Fruit fly (Drosophila melanogaster) whole organism, embryonic: Measurements from ENCODE around the gene Sf3b2.
A peak's percentile ranks its signal among the peaks of the same experiment; 100 is the strongest.

ENCODE experiments used
- Adf1 ChIP-seq: fragments of 200-800 bp; sonication (Bioruptor generic); IDR thresholded peaks from 2 replicates; pipeline ENCODE4 v1.3.6; 2022; ENCODE audit warnings: missing biosample characterization, missing genetic modification characterization
- Antp ChIP-seq: fragments of 200-800 bp; sonication (Bioruptor generic); optimal IDR thresholded peaks from 3 replicates; lab custom pipeline; 2016; ENCODE audit warnings: missing biosample characterization, missing genetic modification characterization
- B-H1 ChIP-seq: fragments of 200-800 bp; sonication (Bioruptor generic); IDR thresholded peaks from 3 replicates; pipeline ENCODE4 v1.3.6; 2022; ENCODE audit warnings: missing biosample characterization, missing genetic modification characterization
- CG1024 ChIP-seq: fragments of 200-800 bp; sonication (Bioruptor generic); IDR thresholded peaks from 2 replicates; pipeline ENCODE4 v1.3.6; 2022; ENCODE audit warnings: missing biosample characterization, missing genetic modification characterization
- CG10431 ChIP-seq: fragments of 200-800 bp; sonication (Bioruptor generic); optimal IDR thresholded peaks from 3 replicates; lab custom pipeline; 2018; ENCODE audit warnings: missing biosample characterization, mild to moderate bottlenecking, missing genetic modification characterization
- CG14014 ChIP-seq: fragments of 200-800 bp; sonication (Bioruptor generic); IDR thresholded peaks from 2 replicates; pipeline ENCODE4 v1.3.6; 2022; ENCODE audit warnings: missing biosample characterization, missing genetic modification characterization
- CG1529 ChIP-seq: fragments of 200-800 bp; sonication (Bioruptor generic); optimal IDR thresholded peaks from 3 replicates; lab custom pipeline; 2018; ENCODE audit warnings: missing biosample characterization, missing genetic modification characterization
- CG17186 ChIP-seq: fragments of 200-800 bp; sonication (Bioruptor generic); optimal IDR thresholded peaks from 3 replicates; lab custom pipeline; 2017; ENCODE audit warnings: missing biosample characterization, missing genetic modification reagents, missing genetic modification characterization
- CG17359 ChIP-seq: fragments of 200-800 bp; sonication (Bioruptor generic); optimal IDR thresholded peaks from 3 replicates; lab custom pipeline; 2018; ENCODE audit warnings: missing biosample characterization, mild to moderate bottlenecking, missing genetic modification characterization, moderate library complexity
- CG17385 ChIP-seq: fragments of 200-800 bp; sonication (Bioruptor generic); optimal IDR thresholded peaks from 3 replicates; lab custom pipeline; 2018; ENCODE audit warnings: missing biosample characterization, mild to moderate bottlenecking, missing genetic modification characterization
- CG30403 ChIP-seq: fragments of 200-800 bp; sonication (Bioruptor generic); optimal IDR thresholded peaks from 3 replicates; lab custom pipeline; 2016; ENCODE audit warnings: missing biosample characterization, missing genetic modification characterization
- CG33557 ChIP-seq: fragments of 200-800 bp; sonication (Bioruptor generic); optimal IDR thresholded peaks from 2 replicates; lab custom pipeline; 2019; ENCODE audit warnings: missing biosample characterization, mild to moderate bottlenecking, missing genetic modification characterization, moderate library complexity
- CG5245 ChIP-seq: fragments of 200-800 bp; sonication (Bioruptor generic); optimal IDR thresholded peaks from 3 replicates; lab custom pipeline; 2016; ENCODE audit warnings: missing biosample characterization, missing genetic modification characterization
- CG6791 ChIP-seq: fragments of 200-800 bp; sonication (Bioruptor generic); IDR thresholded peaks from 3 replicates; pipeline ENCODE4 v1.3.6; 2022; ENCODE audit warnings: missing biosample characterization, missing genetic modification characterization; ENCODE audit not compliant: partially characterized antibody
- CG7271 ChIP-seq: fragments of 200-800 bp; sonication (Bioruptor generic); optimal IDR thresholded peaks from 2 replicates; lab custom pipeline; 2018; ENCODE audit warnings: missing biosample characterization, mild to moderate bottlenecking, missing genetic modification characterization, moderate library complexity
- CG8089 ChIP-seq: fragments of 200-800 bp; sonication (Bioruptor generic); optimal IDR thresholded peaks from 3 replicates; lab custom pipeline; 2016; ENCODE audit warnings: missing biosample characterization, missing genetic modification characterization
- Dek ChIP-seq: fragments of 200-800 bp; sonication (Bioruptor generic); optimal IDR thresholded peaks from 3 replicates; lab custom pipeline; 2019; ENCODE audit warnings: missing biosample characterization, mild to moderate bottlenecking, missing genetic modification characterization, moderate library complexity
- ERR ChIP-seq: fragments of 200-800 bp; sonication (Bioruptor generic); optimal IDR thresholded peaks from 2 replicates; lab custom pipeline; 2016; ENCODE audit warnings: missing biosample characterization, missing genetic modification characterization
- H15 ChIP-seq: fragments of 200-800 bp; sonication (Bioruptor generic); IDR thresholded peaks from 3 replicates; pipeline ENCODE4 v1.3.6; 2022; ENCODE audit warnings: missing biosample characterization, missing genetic modification characterization
- Hmr ChIP-seq: fragments of 200-800 bp; sonication (Bioruptor generic); optimal IDR thresholded peaks from 3 replicates; lab custom pipeline; 2017; ENCODE audit warnings: mild to moderate bottlenecking, missing biosample characterization, missing genetic modification reagents, missing genetic modification characterization
- Jarid2 ChIP-seq: fragments of 200-800 bp; sonication (Bioruptor generic); optimal IDR thresholded peaks from 3 replicates; lab custom pipeline; 2017; ENCODE audit warnings: mild to moderate bottlenecking, missing biosample characterization, missing genetic modification reagents, missing genetic modification characterization
- MESR4 ChIP-seq: fragments of 200-800 bp; sonication (Bioruptor generic); optimal IDR thresholded peaks from 2 replicates; lab custom pipeline; 2018; ENCODE audit warnings: missing biosample characterization, mild to moderate bottlenecking, missing genetic modification characterization, moderate library complexity
- NC2α ChIP-seq: fragments of 200-800 bp; sonication (Bioruptor generic); optimal IDR thresholded peaks from 2 replicates; lab custom pipeline; 2016; ENCODE audit warnings: missing biosample characterization, missing genetic modification characterization
- NC2β ChIP-seq: fragments of 200-800 bp; sonication (Bioruptor generic); optimal IDR thresholded peaks from 2 replicates; lab custom pipeline; 2016; ENCODE audit warnings: missing biosample characterization, missing genetic modification characterization
- Rx ChIP-seq: fragments of 200-800 bp; sonication (Bioruptor generic); IDR thresholded peaks from 2 replicates; pipeline ENCODE4 v1.3.6; 2022; ENCODE audit warnings: missing biosample characterization, missing genetic modification characterization
- Ssrp ChIP-seq: fragments of 200-800 bp; sonication (Bioruptor generic); optimal IDR thresholded peaks from 2 replicates; lab custom pipeline; 2018; ENCODE audit warnings: missing biosample characterization, mild to moderate bottlenecking, missing genetic modification characterization, moderate library complexity
- Tbp ChIP-seq: fragments of >200 bp; optimal IDR thresholded peaks from 2 replicates; lab custom pipeline; 2018; ENCODE audit warnings: missing biosample characterization, missing genetic modification characterization
- Usf ChIP-seq: fragments of 200-800 bp; sonication (Bioruptor generic); optimal IDR thresholded peaks from 2 replicates; lab custom pipeline; 2017; ENCODE audit warnings: missing genotype, missing biosample characterization, missing genetic modification characterization
- Vsx1 ChIP-seq: fragments of 200-800 bp; sonication (Bioruptor generic); optimal IDR thresholded peaks from 2 replicates; lab custom pipeline; 2017; ENCODE audit warnings: missing biosample characterization, mild to moderate bottlenecking, missing genetic modification characterization, missing genetic modification reagents
- cato ChIP-seq: fragments of 200-800 bp; sonication (Bioruptor generic); optimal IDR thresholded peaks from 2 replicates; lab custom pipeline; 2016; ENCODE audit warnings: missing biosample characterization, missing genetic modification characterization, borderline replicate concordance
- chif ChIP-seq, 2 experiments: fragments of 200-800 bp; sonication (Bioruptor generic); optimal IDR thresholded peaks; 3 replicates each; lab custom pipeline; 2016; ENCODE audit warnings: missing biosample characterization in 2 of 2, missing genetic modification characterization in 2 of 2
- croc ChIP-seq: fragments of 200-800 bp; sonication (Bioruptor generic); conservative IDR thresholded peaks from 3 replicates; pipeline ENCODE4 v1.3.6; 2022; ENCODE audit warnings: missing biosample characterization, missing genetic modification characterization
- fd64A ChIP-seq: fragments of 200-800 bp; sonication (Bioruptor generic); optimal IDR thresholded peaks from 3 replicates; lab custom pipeline; 2018; ENCODE audit warnings: missing biosample characterization, mild to moderate bottlenecking, missing genetic modification characterization
- gce ChIP-seq: fragments of 200-800 bp; sonication (Bioruptor generic); IDR thresholded peaks from 3 replicates; pipeline ENCODE4 v1.3.6; 2022; ENCODE audit warnings: missing biosample characterization, missing genetic modification characterization
- ham ChIP-seq: fragments of 200-800 bp; sonication (Bioruptor generic); IDR thresholded peaks from 2 replicates; pipeline ENCODE4 v1.3.6; 2022; ENCODE audit warnings: missing biosample characterization, missing genetic modification characterization
- jigr1 ChIP-seq: fragments of 200-800 bp; sonication (Bioruptor generic); IDR thresholded peaks from 3 replicates; pipeline ENCODE4 v1.3.6; 2022; ENCODE audit warnings: missing biosample characterization, missing genetic modification characterization
- jing ChIP-seq: fragments of 200-800 bp; sonication (Bioruptor generic); optimal IDR thresholded peaks from 2 replicates; lab custom pipeline; 2018; ENCODE audit warnings: missing biosample characterization, mild to moderate bottlenecking, missing genetic modification characterization
- luna ChIP-seq: fragments of 200-800 bp; sonication (Bioruptor generic); optimal IDR thresholded peaks from 2 replicates; lab custom pipeline; 2016; ENCODE audit warnings: missing biosample characterization, missing genetic modification characterization
- nerfin-1 ChIP-seq: fragments of 200-800 bp; sonication (Bioruptor generic); optimal IDR thresholded peaks from 3 replicates; lab custom pipeline; 2019; ENCODE audit warnings: missing biosample characterization, mild to moderate bottlenecking, missing genetic modification characterization, moderate library complexity
- nerfin-2 ChIP-seq: fragments of 200-800 bp; sonication (Bioruptor generic); IDR thresholded peaks from 2 replicates; pipeline ENCODE4 v1.3.6; 2022; ENCODE audit warnings: missing biosample characterization, missing genetic modification characterization; ENCODE audit not compliant: partially characterized antibody
- pfk ChIP-seq: fragments of 200-800 bp; sonication (Bioruptor generic); optimal IDR thresholded peaks from 2 replicates; lab custom pipeline; 2018; ENCODE audit warnings: missing biosample characterization, mild to moderate bottlenecking, missing genetic modification characterization, moderate library complexity
- pros ChIP-seq: fragments of 200-800 bp; sonication (Bioruptor generic); optimal IDR thresholded peaks from 3 replicates; lab custom pipeline; 2019; ENCODE audit warnings: missing biosample characterization, mild to moderate bottlenecking, missing genetic modification characterization, moderate library complexity
- psq ChIP-seq: fragments of 200-800 bp; sonication (Bioruptor generic); optimal IDR thresholded peaks from 2 replicates; lab custom pipeline; 2017; ENCODE audit warnings: missing biosample characterization, missing genetic modification characterization
- ro ChIP-seq: fragments of 200-800 bp; sonication (Bioruptor generic); IDR thresholded peaks from 2 replicates; pipeline ENCODE4 v1.3.6; 2022; ENCODE audit warnings: missing biosample characterization, missing genetic modification characterization
- sc ChIP-seq, 3 experiments: fragments of >200 bp in 2 of 3; fragments of 200-800 bp in 1 of 3; sonication (Bioruptor generic) in 1 of 3; optimal IDR thresholded peaks; 2 replicates in 2 of 3; 3 replicates in 1 of 3; lab custom pipeline; 2017; ENCODE audit warnings: mild to moderate bottlenecking in 1 of 3, missing biosample characterization in 1 of 3, missing genetic modification characterization in 1 of 3, missing genetic modification reagents in 1 of 3
- so ChIP-seq: fragments of 200-800 bp; sonication (Bioruptor generic); IDR thresholded peaks from 3 replicates; pipeline ENCODE4 v1.3.6; 2022; ENCODE audit warnings: missing biosample characterization, missing genetic modification characterization
- tna ChIP-seq: fragments of 200-800 bp; sonication (Bioruptor generic); IDR thresholded peaks from 2 replicates; pipeline ENCODE4 v1.3.6; 2022; ENCODE audit warnings: missing biosample characterization, missing genetic modification characterization; ENCODE audit not compliant: partially characterized antibody
- vfl ChIP-seq: fragments of 200-800 bp; sonication (Bioruptor generic); optimal IDR thresholded peaks from 2 replicates; lab custom pipeline; 2016; ENCODE audit warnings: missing biosample characterization, missing genetic modification characterization
- vnd ChIP-seq: fragments of 200-800 bp; sonication (Bioruptor generic); IDR thresholded peaks from 3 replicates; pipeline ENCODE4 v1.3.6; 2022; ENCODE audit warnings: missing biosample characterization, missing genetic modification characterization; ENCODE audit not compliant: partially characterized antibody
- wek ChIP-seq: fragments of 200-800 bp; sonication (Bioruptor generic); optimal IDR thresholded peaks from 3 replicates; lab custom pipeline; 2018; ENCODE audit warnings: missing biosample characterization, mild to moderate bottlenecking, missing genetic modification characterization, moderate library complexity
- yki ChIP-seq: fragments of >200 bp; optimal IDR thresholded peaks from 3 replicates; lab custom pipeline; 2018

The Sf3b2 gene

DNA sequence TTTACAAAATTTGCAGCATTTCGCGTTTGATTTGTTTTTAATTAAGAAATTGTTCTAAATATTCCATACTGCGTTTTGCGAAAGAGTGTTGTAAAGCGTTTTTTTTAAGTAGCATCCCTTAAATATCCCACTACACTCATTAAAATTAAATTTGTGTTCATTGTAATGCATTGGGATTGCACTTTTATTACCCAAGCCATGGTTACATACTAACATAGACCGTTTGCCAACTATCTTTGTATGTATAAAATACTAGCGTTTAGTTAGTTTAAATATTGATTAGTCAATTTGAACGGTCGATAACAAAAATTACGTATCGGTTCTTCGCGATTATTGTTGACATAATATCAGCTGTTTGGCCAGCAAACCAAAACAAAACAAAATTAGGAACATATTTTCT, 10.8 kb upstream of the Sf3b2 start, which contains the start of the genes cnir and CG17221 (continued):
- TF ChIP-seq nerfin-1 (peak; percentile 58), H15 (GFP tag; lab: Robert Waterston, UW) (no peak), gce (no peak), NC2β (GFP tag; lab: Kevin White, UChicago) (peak; percentile 74), CG8089 (GFP tag; lab: Kevin White, UChicago) (peak; percentile 41), so (GFP tag; lab: Robert Waterston, UW) (no peak), B-H1 (no peak), MESR4 (GFP tag; lab: Kevin White, UChicago) (peak; percentile 16), chif (GFP tag; optimal IDR thresholded peaks at IDR 0.05; lab: Kevin White, UChicago) (peak; percentile 50 to 68), croc (GFP tag; lab: Robert Waterston, UW) (no peak), Dek (tag; lab: Kevin White, UChicago) (no peak), CG33557 (GFP tag; lab: Kevin White, UChicago) (peak; percentile 18), CG1024 (GFP tag; lab: Robert Waterston, UW) (no peak), pros (GFP tag; lab: Kevin White, UChicago) (no peak), fd64A (GFP tag; lab: Kevin White, UChicago) (no peak), Antp (peak; percentile 69), CG5245 (peak; percentile 43), psq (no peak), pfk (GFP tag; lab: Kevin White, UChicago) (no peak), CG6791 (GFP tag; lab: Robert Waterston, UW) (no peak), NC2α (GFP tag; lab: Kevin White, UChicago) (peak; percentile 38), Hmr (peak; percentile 58), jigr1 (GFP tag; lab: Robert Waterston, UW) (no peak; the same call in 2 of the 3 replicates), CG17385 (peak; percentile 70), Vsx1 (no peak), CG10431 (no peak), nerfin-2 (0 out of 2 replicates have a peak, but pooled peaks have one; percentile 27), ham (no peak), CG30403 (GFP tag; lab: Kevin White, UChicago) (peak; percentile 78), CG17186 (GFP tag; lab: Kevin White, UChicago) (peak; percentile 53), Adf1 (GFP tag; lab: Robert Waterston, UW) (no peak; the same call in 1 of the 2 replicates), jing (GFP tag; lab: Kevin White, UChicago) (no peak), vnd (GFP tag; lab: Robert Waterston, UW) (peak; percentile 41; the same call in 1 of the 3 replicates), Usf (GFP tag; lab: Kevin White, UChicago) (no peak), sc (optimal IDR thresholded peaks at IDR 0.05; lab: Kevin White, UChicago) (no peak), sc (GFP tag; optimal IDR thresholded peaks at IDR 0.05; lab: Kevin White, UChicago) (no peak), wek (GFP tag; lab: Kevin White, UChicago) (no peak), Rx (no peak), CG14014 (peak; percentile 30; the same call in 1 of the 2 replicates), ERR (GFP tag; lab: Kevin White, UChicago) (peak; percentile 48), CG17359 (tag; lab: Kevin White, UChicago) (peak; percentile 58), tna (GFP tag; lab: Robert Waterston, UW) (no peak), ro (no peak), cato (GFP tag; lab: Kevin White, UChicago) (peak; percentile 30), Ssrp (peak; percentile 37), Tbp (GFP tag; lab: Kevin White, UChicago) (no peak), Jarid2 (GFP tag; lab: Kevin White, UChicago) (no peak), CG1529 (GFP tag; lab: Kevin White, UChicago) (no peak), CG7271 (tag; lab: Kevin White, UChicago) (no peak), vfl (GFP tag; lab: Kevin White, UChicago) (peak; percentile 55), luna (GFP tag; lab: Kevin White, UChicago) (peak; percentile 51), yki (lab: Kevin White, UChicago) (no peak)
